Fruit fly (Drosophila melanogaster): ENCODE data around the gene alien.

dm6 chr2L:8984614-8985318 lies 12.4 kb downstream of the alien start, which contains the start of gene CG13101:
- no peak for TF ChIP-seq Hr78 (GFP tag; optimal IDR thresholded peaks at IDR 0.05)
- TF ChIP-seq N (GFP tag; optimal IDR thresholded peaks at IDR 0.05): no peak
- TF ChIP-seq h (GFP tag; optimal IDR thresholded peaks at IDR 0.05): peak; percentile 99
- no peak for TF ChIP-seq pan (optimal IDR thresholded peaks at IDR 0.05)
- peak; percentile 96 for TF ChIP-seq br (GFP tag; optimal IDR thresholded peaks at IDR 0.05)
- TF ChIP-seq usp (GFP tag; optimal IDR thresholded peaks at IDR 0.05): no peak
- TF ChIP-seq sage (GFP tag; optimal IDR thresholded peaks at IDR 0.05): peak; percentile 95
- TF ChIP-seq Myc (optimal IDR thresholded peaks at IDR 0.05): no peak
- TF ChIP-seq woc (GFP tag; optimal IDR thresholded peaks at IDR 0.05): peak; percentile 96
- peak; percentile 92 for TF ChIP-seq sv (GFP tag; optimal IDR thresholded peaks at IDR 0.05)
- TF ChIP-seq OdsH (GFP tag; optimal IDR thresholded peaks at IDR 0.05): peak; percentile 98
- peak; percentile 98 for TF ChIP-seq rgr (GFP tag; optimal IDR thresholded peaks at IDR 0.05)
- TF ChIP-seq dsf (GFP tag; optimal IDR thresholded peaks at IDR 0.05; ENCODE audit: borderline replicate concordance): peak; percentile 86

Measured in whole organism, wandering third instar larva.